Worm (Caenorhabditis elegans): ENCODE data around the gene msd-2.

DNA sequence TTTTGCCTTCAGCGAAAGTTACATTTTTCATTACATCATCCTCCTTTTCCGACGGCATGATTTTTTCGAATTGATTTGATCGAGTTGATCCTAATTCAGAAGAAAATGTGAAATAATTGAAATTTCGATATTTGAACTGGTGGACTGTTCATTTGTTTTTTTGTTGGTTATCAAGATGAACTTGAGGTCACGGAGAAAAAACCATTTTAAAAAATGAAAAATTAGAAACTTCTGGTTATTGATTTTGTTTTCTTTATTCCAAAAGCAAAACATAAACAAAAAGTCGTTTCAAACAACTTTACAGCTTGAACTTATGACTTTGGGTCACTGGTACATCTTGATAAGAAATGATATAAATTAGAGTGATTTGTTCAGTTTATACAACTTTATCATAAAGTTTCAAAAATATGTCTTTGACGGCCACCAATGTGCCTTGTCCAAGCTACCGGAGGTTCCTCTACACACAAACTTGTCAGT lies 46.2 kb downstream of the msd-2 start, which contains the start of the genes ttbk-4 and W01B6.4:
- no peak for TF ChIP-seq W03F9.2 (tag; optimal IDR thresholded peaks at IDR 0.05)
- no peak for TF ChIP-seq him-1 (tag; optimal IDR thresholded peaks at IDR 0.05)
- no peak for TF ChIP-seq dao-5 (tag; optimal IDR thresholded peaks at IDR 0.05)
